Worm (Caenorhabditis elegans) whole organism, L4/young adult: Measurements from ENCODE around the gene C27D6.12.

Experiments used
- W03F9.2 ChIP-seq: fragments of 150-350 bp; optimal IDR thresholded peaks from 2 replicates; lab custom pipeline; 2014; ENCODE audit warnings: missing biosample characterization, missing genetic modification characterization
- dao-5 ChIP-seq: sonication (generic microtip); optimal IDR thresholded peaks from 2 replicates; lab custom pipeline; 2016; ENCODE audit warnings: missing genotype, missing genetic modification characterization, moderate library complexity, missing compliant biosample characterization
- him-1 ChIP-seq: sonication (generic microtip); optimal IDR thresholded peaks from 2 replicates; lab custom pipeline; 2016; ENCODE audit warnings: missing genotype, missing genetic modification reagents, missing genetic modification characterization, missing compliant biosample characterization

ce11 chrII:5186870-5187269 is 9.1 kb upstream of the C27D6.12 start:
- TF ChIP-seq him-1: no peak
- no peak for TF ChIP-seq W03F9.2
- TF ChIP-seq dao-5: no peak
